Worm (Caenorhabditis elegans) whole organism, L4 larva: Measurements from ENCODE around the gene clec-33.

Experiments
- F26F4.8 ChIP-seq: fragments of 200-800 bp; sonication (Bioruptor generic); conservative IDR thresholded peaks from 2 replicates; pipeline ENCODE4 v1.3.6; 2022; ENCODE audit warnings: missing genetic modification characterization, missing compliant biosample characterization
- F37D6.2 ChIP-seq: sonication (generic microtip); optimal IDR thresholded peaks from 2 replicates; lab custom pipeline; 2016; ENCODE audit warnings: mild to moderate bottlenecking, missing genetic modification characterization, missing compliant biosample characterization
- T20F7.1 ChIP-seq: fragments of 200-800 bp; sonication (Bioruptor generic); optimal IDR thresholded peaks from 2 replicates; lab custom pipeline; 2018; ENCODE audit warnings: mild to moderate bottlenecking, missing genetic modification characterization, missing compliant biosample characterization
- Y5F2A.4 ChIP-seq: fragments of 200-800 bp; sonication (Bioruptor generic); optimal IDR thresholded peaks from 2 replicates; lab custom pipeline; 2018; ENCODE audit warnings: mild to moderate bottlenecking, missing genetic modification characterization, missing compliant biosample characterization
- aha-1 ChIP-seq: fragments of 150-350 bp; peaks from one replicate; lab custom pipeline; 2014; ENCODE audit warnings: missing biosample characterization, missing genetic modification characterization
- aly-2 ChIP-seq: sonication (generic microtip); optimal IDR thresholded peaks from 2 replicates; lab custom pipeline; 2018; ENCODE audit warnings: missing biosample characterization, missing genetic modification characterization
- ama-1 ChIP-seq: fragments of 150-350 bp; optimal IDR thresholded peaks from 2 replicates; lab custom pipeline; 2014; ENCODE audit warnings: inconsistent platforms, mixed read lengths
- ceh-20 ChIP-seq: fragments of 200-800 bp; sonication (Bioruptor generic); IDR thresholded peaks from 2 replicates; pipeline ENCODE4 v1.3.6; 2022; ENCODE audit warnings: missing genetic modification reagents, missing genetic modification characterization, missing compliant biosample characterization
- ceh-32 ChIP-seq: sonication (generic microtip); optimal IDR thresholded peaks from 2 replicates; lab custom pipeline; 2016; ENCODE audit warnings: mild to moderate bottlenecking, missing genetic modification characterization, missing compliant biosample characterization; ENCODE audit not compliant: poor library complexity
- ceh-62 ChIP-seq: sonication (generic microtip); optimal IDR thresholded peaks from 2 replicates; lab custom pipeline; 2017; ENCODE audit warnings: missing biosample characterization, missing genetic modification characterization
- daf-8 ChIP-seq: fragments of 200-800 bp; sonication (Bioruptor generic); IDR thresholded peaks from 2 replicates; pipeline ENCODE4 v1.3.6; 2022; ENCODE audit warnings: missing genetic modification characterization, missing compliant biosample characterization
- dmd-6 ChIP-seq: fragments of 200-800 bp; sonication (Bioruptor generic); IDR thresholded peaks from 2 replicates; pipeline ENCODE4 v1.3.6; 2022; ENCODE audit warnings: missing genetic modification reagents, missing genetic modification characterization, missing compliant biosample characterization
- duxl-1 ChIP-seq: sonication (generic microtip); optimal IDR thresholded peaks from 2 replicates; lab custom pipeline; 2016; ENCODE audit warnings: mild to moderate bottlenecking, missing genetic modification characterization, moderate library complexity, missing compliant biosample characterization; ENCODE audit not compliant: poor library complexity
- egl-27 ChIP-seq: sonication (generic microtip); optimal IDR thresholded peaks from 3 replicates; lab custom pipeline; 2017; ENCODE audit warnings: missing biosample characterization, missing genetic modification reagents, missing genetic modification characterization
- fos-1 ChIP-seq: fragments of 150-350 bp; optimal IDR thresholded peaks from 2 replicates; lab custom pipeline; 2014; ENCODE audit warnings: missing biosample characterization, missing genetic modification characterization
- gei-8 ChIP-seq: fragments of 200-800 bp; sonication (Bioruptor generic); optimal IDR thresholded peaks from 2 replicates; lab custom pipeline; 2018; ENCODE audit warnings: mild to moderate bottlenecking, missing genetic modification characterization, missing compliant biosample characterization
- hlh-11 ChIP-seq: fragments of 200-800 bp; sonication (Bioruptor generic); optimal IDR thresholded peaks from 2 replicates; lab custom pipeline; 2018; ENCODE audit warnings: mild to moderate bottlenecking, missing genetic modification characterization, missing compliant biosample characterization
- hmg-1.1 ChIP-seq: fragments of 200-800 bp; sonication (Bioruptor generic); IDR thresholded peaks from 2 replicates; pipeline ENCODE4 v1.3.6; 2022; ENCODE audit warnings: missing genetic modification reagents, missing genetic modification characterization, missing compliant biosample characterization
- jun-1 ChIP-seq: fragments of 150-350 bp; optimal IDR thresholded peaks from 2 replicates; lab custom pipeline; 2014; ENCODE audit warnings: missing biosample characterization, missing genetic modification reagents, missing genetic modification characterization
- lim-7 ChIP-seq: fragments of 200-800 bp; sonication (Bioruptor generic); IDR thresholded peaks from 2 replicates; pipeline ENCODE4 v1.3.6; 2022; ENCODE audit warnings: missing genetic modification characterization, missing compliant biosample characterization
- lin-39 ChIP-seq: fragments of 150-350 bp; optimal IDR thresholded peaks from 2 replicates; lab custom pipeline; 2014; ENCODE audit warnings: missing biosample characterization, missing genetic modification reagents, missing genetic modification characterization
- mdt-29 ChIP-seq: fragments of 200-800 bp; sonication (Bioruptor generic); IDR thresholded peaks from 2 replicates; pipeline ENCODE4 v1.3.6; 2022; ENCODE audit warnings: missing genetic modification reagents, missing genetic modification characterization, missing compliant biosample characterization
- mxl-2 ChIP-seq: fragments of 200-800 bp; sonication (Bioruptor generic); conservative IDR thresholded peaks from 2 replicates; pipeline ENCODE4 v1.3.6; 2022; ENCODE audit warnings: missing genetic modification reagents, missing genetic modification characterization, missing compliant biosample characterization
- mxl-3 ChIP-seq: fragments of 200-800 bp; sonication (Bioruptor generic); optimal IDR thresholded peaks from 2 replicates; lab custom pipeline; 2018; ENCODE audit warnings: mild to moderate bottlenecking, missing genetic modification characterization, missing compliant biosample characterization
- nhr-102 ChIP-seq: sonication (generic microtip); optimal IDR thresholded peaks from 2 replicates; lab custom pipeline; 2016; ENCODE audit warnings: mild to moderate bottlenecking, missing genetic modification characterization, moderate library complexity, missing compliant biosample characterization
- nhr-111 ChIP-seq: fragments of 200-800 bp; sonication (Bioruptor generic); optimal IDR thresholded peaks from 2 replicates; lab custom pipeline; 2018; ENCODE audit warnings: mild to moderate bottlenecking, missing genetic modification characterization, missing compliant biosample characterization
- nhr-25 ChIP-seq: sonication (generic microtip); optimal IDR thresholded peaks from 2 replicates; lab custom pipeline; 2017; ENCODE audit warnings: missing genetic modification characterization, mild to moderate bottlenecking, missing compliant biosample characterization, antibody characterized with exemption, moderate library complexity, borderline replicate concordance; ENCODE audit not compliant: insufficient read depth
- nhr-28 ChIP-seq: fragments of 150-350 bp; optimal IDR thresholded peaks from 2 replicates; lab custom pipeline; 2014; ENCODE audit warnings: missing biosample characterization, missing genetic modification characterization
- pqm-1 ChIP-seq: sonication (generic microtip); optimal IDR thresholded peaks from 2 replicates; lab custom pipeline; 2017; ENCODE audit warnings: missing biosample characterization, missing genetic modification characterization
- set-16 ChIP-seq: fragments of 200-800 bp; sonication (Bioruptor generic); IDR thresholded peaks from 2 replicates; pipeline ENCODE4 v1.3.6; 2022; ENCODE audit warnings: missing genetic modification reagents, missing genetic modification characterization, missing compliant biosample characterization
- skn-1 ChIP-seq: fragments of 150-350 bp; optimal IDR thresholded peaks from 2 replicates; lab custom pipeline; 2014; ENCODE audit warnings: missing biosample characterization, missing genetic modification characterization
- snpc-1.2 ChIP-seq: fragments of 200-800 bp; sonication (Bioruptor generic); IDR thresholded peaks from 2 replicates; pipeline ENCODE4 v1.3.6; 2022; ENCODE audit warnings: missing genetic modification reagents, missing genetic modification characterization, missing compliant biosample characterization
- unc-130 ChIP-seq: sonication (generic microtip); optimal IDR thresholded peaks from 2 replicates; lab custom pipeline; 2016; ENCODE audit warnings: missing genetic modification reagents, missing genetic modification characterization, missing compliant biosample characterization
- unc-62 ChIP-seq, 3 experiments: fragments of 150-350 bp in 1 of 3; sonication (generic microtip); optimal IDR thresholded peaks in 2 of 3; peaks in 1 of 3; 1 replicate in 1 of 3; 2 replicates in 2 of 3; lab custom pipeline; 2014 to 2017; ENCODE audit warnings: missing biosample characterization in 3 of 3, missing genetic modification characterization in 3 of 3, missing genetic modification reagents in 3 of 3, missing genotype in 1 of 3

Gene clec-33

ce11 chrV:16840961-16841360 is 28.7 kb downstream of the clec-33 start, which contains the start of gene clec-40:
Gene clec-40, minus strand, starts transcription at chrV:16841061.
- TF ChIP-seq gei-8 (GFP tag; lab: Kevin White, UChicago): no peak

ce11 chrV:16840283-16840682 is 29.4 kb downstream of the clec-33 start:
- TF ChIP-seq nhr-28 (tag; lab: Kevin White, UChicago) (peak; percentile 45), hlh-11 (tag; lab: Kevin White, UChicago) (peak; percentile 60), pqm-1 (peak; percentile 88), aha-1 (tag; lab: Kevin White, UChicago) (no peak), dmd-6 (GFP tag; lab: Robert Waterston, UW) (peak; percentile 74), lin-39 (tag; lab: Kevin White, UChicago) (no peak)
- TF ChIP-seq, all 104 proteins: peak for 4

- TF ChIP-seq hmg-1.1 (no peak), snpc-1.2 (GFP tag; lab: Robert Waterston, UW) (no peak), set-16 (GFP tag; lab: Robert Waterston, UW) (peak; percentile 59)
- TF ChIP-seq, all 104 proteins: peak for 1
Measured at ce11 chrV:16838435-16838834, 31.2 kb downstream of the clec-33 start.

- TF ChIP-seq ceh-62 (tag; lab: Kevin White, UChicago) (no peak), nhr-111 (no peak), aly-2 (tag; lab: Kevin White, UChicago) (no peak), T20F7.1 (GFP tag; lab: Kevin White, UChicago) (no peak), unc-62 (GFP tag; optimal IDR thresholded peaks at IDR 0.05 in 1 of 2; lab: Kevin White, UChicago) (peak in 1 of 2 experiments; percentile 91), unc-62 (tag; optimal IDR thresholded peaks at IDR 0.05; lab: Kevin White, UChicago) (no peak), hlh-11 (tag; lab: Kevin White, UChicago) (peak; percentile 13)
Measured at ce11 chrV:16836100-16836499, 33.5 kb downstream of the clec-33 start.

- TF ChIP-seq F26F4.8 (GFP tag; lab: Robert Waterston, UW): no peak
- no peak for TF ChIP-seq skn-1 (tag; lab: Kevin White, UChicago)
- no peak for TF ChIP-seq T20F7.1 (GFP tag; lab: Kevin White, UChicago)
- no peak for TF ChIP-seq F37D6.2 (tag; lab: Kevin White, UChicago)
- no peak for TF ChIP-seq mxl-3
- no peak for TF ChIP-seq daf-8 (GFP tag; lab: Robert Waterston, UW)
- no peak for TF ChIP-seq nhr-102 (tag; lab: Kevin White, UChicago)
- no peak for TF ChIP-seq unc-130 (GFP tag; lab: Kevin White, UChicago)
- TF ChIP-seq egl-27: no peak
Measured at ce11 chrV:16834989-16835388, 34.7 kb downstream of the clec-33 start, which contains the start of gene tni-3. Gene tni-3, minus strand, starts transcription at chrV:16835128.

- TF ChIP-seq set-16 (GFP tag; lab: Robert Waterston, UW) (peak; percentile 86), gei-8 (GFP tag; lab: Kevin White, UChicago) (no peak)
Measured at ce11 chrV:16833672-16834071, 36.0 kb downstream of the clec-33 start.

ce11 chrV:16832865-16833264 is 36.8 kb downstream of the clec-33 start, which contains the start of gene phy-3:
Gene phy-3, plus strand, starts transcription at chrV:16833165.
- no peak for TF ChIP-seq duxl-1
- TF ChIP-seq mdt-29 (GFP tag; lab: Robert Waterston, UW): no peak
- no peak for TF ChIP-seq nhr-111
- no peak for TF ChIP-seq ceh-32 (tag; lab: Kevin White, UChicago)
- TF ChIP-seq lim-7 (GFP tag; lab: Robert Waterston, UW): no peak
- TF ChIP-seq ceh-20 (GFP tag; lab: Robert Waterston, UW): no peak
- no peak for TF ChIP-seq mxl-2 (GFP tag; lab: Robert Waterston, UW)
- no peak for TF ChIP-seq jun-1
- TF ChIP-seq fos-1 (tag; lab: Kevin White, UChicago): no peak
- TF ChIP-seq ama-1 (lab: Kevin White, UChicago): no peak
- TF ChIP-seq nhr-25 (tag; lab: Kevin White, UChicago): no peak
- no peak for TF ChIP-seq Y5F2A.4 (GFP tag; lab: Kevin White, UChicago)
- TF ChIP-seq, all 104 proteins: peak for 0
